Worm (Caenorhabditis elegans): ENCODE results near the gene F58F12.1.

F58F12.1 gene

ce11 chrII:6383183-6383695 is at the start of gene F58F12.1:
TSS of gene F58F12.1 (plus strand) at chrII:6383645.
- TF ChIP-seq set-16 (GFP tag; IDR thresholded peaks at IDR 0.05) (no peak), mep-1 (tag; optimal IDR thresholded peaks at IDR 0.05) (peak; percentile 66), attf-4 (tag; optimal IDR thresholded peaks at IDR 0.05) (no peak), hif-1 (tag; optimal IDR thresholded peaks at IDR 0.05) (peak in 1 of 2 experiments; percentile 75), dve-1 (tag; optimal IDR thresholded peaks at IDR 0.05; ENCODE audit: insufficient read depth) (peak; percentile 50), gei-8 (GFP tag; optimal IDR thresholded peaks at IDR 0.05) (no peak), Y5F2A.4 (GFP tag; optimal IDR thresholded peaks at IDR 0.05) (no peak), nhr-28 (tag; optimal IDR thresholded peaks at IDR 0.05) (peak; percentile 55), dpl-1 (GFP tag; optimal IDR thresholded peaks at IDR 0.05) (peak; percentile 56), nhr-102 (tag; optimal IDR thresholded peaks at IDR 0.05) (no peak), lin-15B (tag; optimal IDR thresholded peaks at IDR 0.05) (no peak), aly-2 (tag; optimal IDR thresholded peaks at IDR 0.05) (no peak), rbr-2 (tag; optimal IDR thresholded peaks at IDR 0.05) (peak; percentile 38), daf-8 (GFP tag; IDR thresholded peaks at IDR 0.05) (no peak), zip-2 (tag; optimal IDR thresholded peaks at IDR 0.05) (no peak), F37D6.2 (tag; optimal IDR thresholded peaks at IDR 0.05) (no peak), nhr-25 (tag; optimal IDR thresholded peaks at IDR 0.05; ENCODE audit: borderline replicate concordance, insufficient read depth) (no peak), lin-13 (GFP tag; optimal IDR thresholded peaks at IDR 0.05) (peak; percentile 43), nhr-77 (tag; optimal IDR thresholded peaks at IDR 0.05) (no peak), ZK546.5 (tag; optimal IDR thresholded peaks at IDR 0.05) (no peak), nhr-6 (tag; optimal IDR thresholded peaks at IDR 0.05) (peak; percentile 43), zip-11 (GFP tag; IDR thresholded peaks at IDR 0.05) (no peak), mes-2 (tag; optimal IDR thresholded peaks at IDR 0.05; ENCODE audit: poor library complexity, severe bottlenecking) (peak; percentile 97), F49E8.2 (tag; optimal IDR thresholded peaks at IDR 0.05; ENCODE audit: borderline replicate concordance) (no peak), lin-1 (GFP tag; IDR thresholded peaks at IDR 0.05) (no peak), spr-1 (tag; optimal IDR thresholded peaks at IDR 0.05) (no peak), ZK337.2 (GFP tag; IDR thresholded peaks at IDR 0.05) (peak; percentile 47; the same call in 1 of the 2 replicates), ama-1 (optimal IDR thresholded peaks at IDR 0.05) (no peak), dmd-6 (GFP tag; IDR thresholded peaks at IDR 0.05) (peak; percentile 14; the same call in 1 of the 2 replicates), nhr-76 (tag; optimal IDR thresholded peaks at IDR 0.05) (no peak), lin-39 (tag; optimal IDR thresholded peaks at IDR 0.05) (no peak), aha-1 (tag) (peak; percentile 24), nhr-11 (tag; optimal IDR thresholded peaks at IDR 0.05) (peak; percentile 21), hlh-11 (tag; optimal IDR thresholded peaks at IDR 0.05) (peak; percentile 31), madf-9 (GFP tag; conservative IDR thresholded peaks at IDR 0.05) (no peak), pha-4 (GFP tag; IDR thresholded peaks at IDR 0.05) (no peak), pha-4 (tag; optimal IDR thresholded peaks at IDR 0.05) (no peak), F44E2.7 (GFP tag; IDR thresholded peaks at IDR 0.05) (no peak), tra-1 (GFP tag; IDR thresholded peaks at IDR 0.05) (no peak), daf-19 (GFP tag; conservative IDR thresholded peaks at IDR 0.05) (no peak), ztf-11 (tag; optimal IDR thresholded peaks at IDR 0.05) (no peak), hlh-30 (tag; optimal IDR thresholded peaks at IDR 0.05; ENCODE audit: insufficient read depth) (peak; percentile 52), cey-2 (tag; optimal IDR thresholded peaks at IDR 0.05; ENCODE audit: borderline replicate concordance, insufficient read depth) (no peak), php-3 (GFP tag; IDR thresholded peaks at IDR 0.05) (no peak), Y105C5A.15 (GFP tag; IDR thresholded peaks at IDR 0.05) (no peak), arid-1 (GFP tag; conservative IDR thresholded peaks at IDR 0.05) (no peak), unc-62 (GFP tag; optimal IDR thresholded peaks at IDR 0.05 in 1 of 2) (peak in 1 of 2 experiments; percentile 75), unc-62 (tag; optimal IDR thresholded peaks at IDR 0.05) (no peak), ceh-62 (tag; optimal IDR thresholded peaks at IDR 0.05) (no peak), R02D3.7 (tag; optimal IDR thresholded peaks at IDR 0.05) (no peak), tag-97 (GFP tag; IDR thresholded peaks at IDR 0.05) (no peak), jun-1 (tag; optimal IDR thresholded peaks at IDR 0.05) (no peak)

Data from whole organism, L4 larva.